Fruit fly (Drosophila melanogaster): Measurements from ENCODE around the gene RpL40.

RpL40 gene

dm6 chr2L:4196347-4197142 is 31.0 kb upstream of the RpL40 start:
- TF ChIP-seq Vsx1 (GFP tag; optimal IDR thresholded peaks at IDR 0.05) = no peak
- peak; percentile 33 for TF ChIP-seq gem (tag; optimal IDR thresholded peaks at IDR 0.05)
- no peak for TF ChIP-seq CG10321 (GFP tag; IDR thresholded peaks at IDR 0.05)
- TF ChIP-seq H2.0 (GFP tag; IDR thresholded peaks at IDR 0.05) = no peak
- no peak for TF ChIP-seq CG15073 (GFP tag; optimal IDR thresholded peaks at IDR 0.05)
- no peak for TF ChIP-seq CG10565 (GFP tag; optimal IDR thresholded peaks at IDR 0.05)
- TF ChIP-seq chinmo (GFP tag; IDR thresholded peaks at IDR 0.05; ENCODE audit: partially characterized antibody) = 0 out of 4 replicates have a peak, but pooled peaks have one; percentile 20
- TF ChIP-seq sr (GFP tag; IDR thresholded peaks at IDR 0.05) = peak; percentile 52; the same call in 1 of the 3 replicates
- no peak for TF ChIP-seq so (GFP tag; IDR thresholded peaks at IDR 0.05)
- no peak for TF ChIP-seq Neu2 (GFP tag; optimal IDR thresholded peaks at IDR 0.05; ENCODE audit: borderline replicate concordance)
- peak; percentile 55 for TF ChIP-seq D19B (GFP tag; optimal IDR thresholded peaks at IDR 0.05)
- peak in 1 of 2 experiments; percentile 11 for TF ChIP-seq Hr51 (GFP tag; optimal IDR thresholded peaks at IDR 0.05)
- no peak for TF ChIP-seq odd (GFP tag; optimal IDR thresholded peaks at IDR 0.05)
- no peak for TF ChIP-seq jumu (GFP tag; optimal IDR thresholded peaks at IDR 0.05)
- TF ChIP-seq CG13894 (tag; optimal IDR thresholded peaks at IDR 0.05) = peak; percentile 76
- TF ChIP-seq B-H1 (GFP tag; IDR thresholded peaks at IDR 0.05) = no peak
- peak; percentile 44 for TF ChIP-seq ftz-f1 (GFP tag; optimal IDR thresholded peaks at IDR 0.05)
- no peak for TF ChIP-seq CG3281 (GFP tag; optimal IDR thresholded peaks at IDR 0.05)
- TF ChIP-seq CG10979 (tag; optimal IDR thresholded peaks at IDR 0.05) = peak; percentile 95
- TF ChIP-seq Nf-YC (tag; optimal IDR thresholded peaks at IDR 0.05) = no peak
- no peak for TF ChIP-seq tll (GFP tag; optimal IDR thresholded peaks at IDR 0.05)
- TF ChIP-seq Dbx (GFP tag; IDR thresholded peaks at IDR 0.05) = no peak
- TF ChIP-seq slbo (GFP tag; IDR thresholded peaks at IDR 0.05) = 0 out of 2 replicates have a peak, but pooled peaks have one; percentile 34
- peak; percentile 22 for TF ChIP-seq lab (GFP tag; optimal IDR thresholded peaks at IDR 0.05)
- TF ChIP-seq sc (optimal IDR thresholded peaks at IDR 0.05) = no peak
- no peak for TF ChIP-seq sc (GFP tag; optimal IDR thresholded peaks at IDR 0.05)
- TF ChIP-seq luna (GFP tag; optimal IDR thresholded peaks at IDR 0.05) = no peak
- peak; percentile 89 for TF ChIP-seq CTCF (GFP tag; optimal IDR thresholded peaks at IDR 0.05)
- peak; percentile 60 for TF ChIP-seq sd (tag; optimal IDR thresholded peaks at IDR 0.05)
- peak; percentile 32 for TF ChIP-seq sens (GFP tag)
- no peak for TF ChIP-seq CG11398 (GFP tag; optimal IDR thresholded peaks at IDR 0.05)
- no peak for TF ChIP-seq CG12299 (tag; optimal IDR thresholded peaks at IDR 0.05)
- peak in 1 of 2 experiments; percentile 46 for TF ChIP-seq Pdp1 (GFP tag; optimal IDR thresholded peaks at IDR 0.05)
- TF ChIP-seq CG2199 (GFP tag; IDR thresholded peaks at IDR 0.05) = 0 out of 3 replicates have a peak, but pooled peaks have one; percentile 19
- no peak for TF ChIP-seq zf30C (GFP tag; optimal IDR thresholded peaks at IDR 0.05)
- peak; percentile 18 for TF ChIP-seq Sox102F (GFP tag; optimal IDR thresholded peaks at IDR 0.05)

- peak; percentile 5; the same call in 1 of the 2 replicates for TF ChIP-seq CG14441 (GFP tag; IDR thresholded peaks at IDR 0.05)
- TF ChIP-seq Antp (GFP tag; optimal IDR thresholded peaks at IDR 0.05) = no peak
- no peak for TF ChIP-seq ac (GFP tag; optimal IDR thresholded peaks at IDR 0.05)
- no peak for TF ChIP-seq Scr (GFP tag; IDR thresholded peaks at IDR 0.05; ENCODE audit: partially characterized antibody)
- TF ChIP-seq ken (GFP tag; IDR thresholded peaks at IDR 0.05) = no peak
- TF ChIP-seq HHEX (GFP tag; optimal IDR thresholded peaks at IDR 0.05) = peak; percentile 35
- TF ChIP-seq Tbp (GFP tag; optimal IDR thresholded peaks at IDR 0.05) = no peak
- TF ChIP-seq chn (GFP tag; optimal IDR thresholded peaks at IDR 0.05) = peak; percentile 15
- TF ChIP-seq ranshi (GFP tag; IDR thresholded peaks at IDR 0.05) = no peak
- no peak for TF ChIP-seq Opbp (GFP tag; IDR thresholded peaks at IDR 0.05; ENCODE audit: partially characterized antibody)
- no peak for TF ChIP-seq Dip3 (GFP tag; optimal IDR thresholded peaks at IDR 0.05)
- no peak for TF ChIP-seq CG7556 (GFP tag; optimal IDR thresholded peaks at IDR 0.05)
- TF ChIP-seq E2f1 (GFP tag; IDR thresholded peaks at IDR 0.05) = no peak
- peak; percentile 18 for TF ChIP-seq kni (GFP tag; optimal IDR thresholded peaks at IDR 0.05)
Measured at dm6 chr2L:4197143-4197912, 30.2 kb upstream of the RpL40 start.

Data from whole organism, embryonic.